Worm (Caenorhabditis elegans) whole organism, L2 larva: ENCODE results near the gene C09H10.5.

ENCODE experiments used
- C34F6.9 ChIP-seq: fragments of 150-350 bp; optimal IDR thresholded peaks from 2 replicates; lab custom pipeline; 2014; ENCODE audit warnings: missing biosample characterization, missing genetic modification characterization
- F13H6.1 ChIP-seq: sonication (generic microtip); optimal IDR thresholded peaks from 2 replicates; lab custom pipeline; 2016; ENCODE audit warnings: missing genetic modification characterization, missing compliant biosample characterization
- R02D3.7 ChIP-seq: fragments of 150-350 bp; optimal IDR thresholded peaks from 2 replicates; lab custom pipeline; 2014; ENCODE audit warnings: missing biosample characterization, missing genetic modification characterization
- Y55F3AM.14 ChIP-seq: fragments of 200-800 bp; sonication (Bioruptor generic); optimal IDR thresholded peaks from 2 replicates; lab custom pipeline; 2018; ENCODE audit warnings: mild to moderate bottlenecking, missing genetic modification characterization, missing compliant biosample characterization
- ZK546.5 ChIP-seq: sonication (generic microtip); optimal IDR thresholded peaks from 2 replicates; lab custom pipeline; 2017; ENCODE audit warnings: missing biosample characterization, missing genetic modification characterization
- aly-2 ChIP-seq: fragments of 150-350 bp; optimal IDR thresholded peaks from 2 replicates; lab custom pipeline; 2014; ENCODE audit warnings: missing biosample characterization, missing genetic modification characterization
- ama-1 ChIP-seq: fragments of 150-350 bp; optimal IDR thresholded peaks from 2 replicates; lab custom pipeline; 2018; ENCODE audit warnings: inconsistent platforms
- blmp-1 ChIP-seq: sonication (generic microtip); optimal IDR thresholded peaks from 2 replicates; lab custom pipeline; 2017; ENCODE audit warnings: missing genetic modification characterization, mild to moderate bottlenecking, missing compliant biosample characterization, antibody characterized with exemption, moderate library complexity; ENCODE audit not compliant: insufficient read depth
- ceh-82 ChIP-seq: fragments of 150-350 bp; optimal IDR thresholded peaks from 2 replicates; lab custom pipeline; 2014; ENCODE audit warnings: missing biosample characterization, missing genetic modification characterization
- crh-2 ChIP-seq: sonication (generic microtip); optimal IDR thresholded peaks from 2 replicates; lab custom pipeline; 2017; ENCODE audit warnings: missing biosample characterization, missing genetic modification characterization
- dmd-4 ChIP-seq: sonication (generic microtip); optimal IDR thresholded peaks from 2 replicates; lab custom pipeline; 2017; ENCODE audit warnings: missing biosample characterization, missing genetic modification characterization
- egl-27 ChIP-seq: sonication (generic microtip); optimal IDR thresholded peaks from 3 replicates; lab custom pipeline; 2017; ENCODE audit warnings: missing biosample characterization, missing genetic modification reagents, missing genetic modification characterization
- elt-1 ChIP-seq: fragments of 150-350 bp; optimal IDR thresholded peaks from 2 replicates; lab custom pipeline; 2014; ENCODE audit warnings: missing biosample characterization, missing genetic modification characterization
- elt-3 ChIP-seq: sonication (generic microtip); optimal IDR thresholded peaks from 2 replicates; lab custom pipeline; 2017; ENCODE audit warnings: missing biosample characterization, missing genetic modification characterization
- fos-1 ChIP-seq: fragments of 150-350 bp; optimal IDR thresholded peaks from 2 replicates; lab custom pipeline; 2014; ENCODE audit warnings: missing biosample characterization, missing genetic modification characterization
- gmeb-1 ChIP-seq: fragments of 150-350 bp; optimal IDR thresholded peaks from 2 replicates; lab custom pipeline; 2014; ENCODE audit warnings: missing biosample characterization, missing genetic modification characterization
- lin-11 ChIP-seq: fragments of 150-350 bp; sonication (generic microtip); optimal IDR thresholded peaks from 2 replicates; lab custom pipeline; 2014; ENCODE audit warnings: missing biosample characterization, missing genetic modification characterization, inconsistent platforms, mixed read lengths
- lin-13 ChIP-seq: fragments of 150-350 bp; optimal IDR thresholded peaks from 2 replicates; lab custom pipeline; 2014; ENCODE audit warnings: missing biosample characterization, missing genetic modification reagents, missing genetic modification characterization
- lin-39 ChIP-seq: fragments of 150-350 bp; optimal IDR thresholded peaks from 2 replicates; lab custom pipeline; 2014; ENCODE audit warnings: missing biosample characterization, missing genetic modification reagents, missing genetic modification characterization
- lsy-2 ChIP-seq, 2 experiments: fragments of 150-350 bp in 1 of 2; sonication (generic microtip) in 1 of 2; optimal IDR thresholded peaks; 2 replicates each; lab custom pipeline; 2014 to 2017; ENCODE audit warnings: missing biosample characterization in 2 of 2, missing genetic modification characterization in 2 of 2
- mdl-1 ChIP-seq, 2 experiments: fragments of 150-350 bp in 1 of 2; sonication (generic microtip) in 1 of 2; optimal IDR thresholded peaks; 2 replicates each; lab custom pipeline; 2017; ENCODE audit warnings: missing biosample characterization in 2 of 2, missing genetic modification characterization in 2 of 2
- nhr-10 ChIP-seq: sonication (generic microtip); optimal IDR thresholded peaks from 2 replicates; lab custom pipeline; 2017; ENCODE audit warnings: missing biosample characterization, missing genetic modification characterization
- nhr-11 ChIP-seq: fragments of 150-350 bp; optimal IDR thresholded peaks from 2 replicates; lab custom pipeline; 2014; ENCODE audit warnings: missing biosample characterization, missing genetic modification characterization
- nhr-12 ChIP-seq: fragments of 150-350 bp; optimal IDR thresholded peaks from 2 replicates; lab custom pipeline; 2014; ENCODE audit warnings: missing biosample characterization, missing genetic modification characterization
- nhr-129 ChIP-seq: fragments of 150-350 bp; optimal IDR thresholded peaks from 2 replicates; lab custom pipeline; 2014; ENCODE audit warnings: missing biosample characterization, missing genetic modification characterization
- nhr-21 ChIP-seq: fragments of 150-350 bp; optimal IDR thresholded peaks from 2 replicates; lab custom pipeline; 2014; ENCODE audit warnings: missing biosample characterization, missing genetic modification characterization
- nhr-23 ChIP-seq: fragments of 150-350 bp; optimal IDR thresholded peaks from 2 replicates; lab custom pipeline; 2014; ENCODE audit warnings: missing biosample characterization, missing genetic modification reagents, missing genetic modification characterization
- nhr-237 ChIP-seq: fragments of 150-350 bp; optimal IDR thresholded peaks from 2 replicates; lab custom pipeline; 2014; ENCODE audit warnings: missing biosample characterization, missing genetic modification characterization
- nhr-25 ChIP-seq: fragments of 150-350 bp; sonication (generic microtip); optimal IDR thresholded peaks from 3 replicates; lab custom pipeline; 2014; ENCODE audit warnings: missing biosample characterization, missing genetic modification characterization
- nhr-77 ChIP-seq: fragments of 150-350 bp; optimal IDR thresholded peaks from 2 replicates; lab custom pipeline; 2014; ENCODE audit warnings: missing biosample characterization, missing genetic modification characterization
- peb-1 ChIP-seq: fragments of 150-350 bp; optimal IDR thresholded peaks from 2 replicates; lab custom pipeline; 2014; ENCODE audit warnings: missing biosample characterization, missing genetic modification characterization
- sem-4 ChIP-seq: fragments of 150-350 bp; optimal IDR thresholded peaks from 2 replicates; lab custom pipeline; 2014; ENCODE audit warnings: missing biosample characterization, missing genetic modification reagents, missing genetic modification characterization
- skn-1 ChIP-seq: sonication (generic microtip); optimal IDR thresholded peaks from 2 replicates; lab custom pipeline; 2017; ENCODE audit warnings: missing biosample characterization, missing genetic modification characterization
- sma-3 ChIP-seq: sonication (generic microtip); optimal IDR thresholded peaks from 2 replicates; lab custom pipeline; 2016; ENCODE audit warnings: missing genetic modification reagents, missing genetic modification characterization, missing compliant biosample characterization
- sma-9 ChIP-seq, 2 experiments: fragments of 150-350 bp in 1 of 2; sonication (generic microtip) in 1 of 2; optimal IDR thresholded peaks; 2 replicates each; lab custom pipeline; 2014 to 2016; ENCODE audit warnings: missing genetic modification characterization in 2 of 2, mild to moderate bottlenecking in 1 of 2, missing biosample characterization in 1 of 2, missing compliant biosample characterization in 1 of 2, missing genetic modification reagents in 1 of 2, moderate library complexity in 1 of 2
- snpc-4 ChIP-seq: fragments of 150-350 bp; optimal IDR thresholded peaks from 2 replicates; lab custom pipeline; 2014; ENCODE audit warnings: missing biosample characterization, missing genetic modification characterization
- unc-39 ChIP-seq: fragments of 150-350 bp; optimal IDR thresholded peaks from 2 replicates; lab custom pipeline; 2014; ENCODE audit warnings: missing biosample characterization, missing genetic modification characterization
- unc-55 ChIP-seq: fragments of 150-350 bp; sonication (generic microtip); optimal IDR thresholded peaks from 3 replicates; lab custom pipeline; 2014; ENCODE audit warnings: missing biosample characterization, missing genetic modification reagents, missing genetic modification characterization
- zag-1 ChIP-seq: fragments of 150-350 bp; optimal IDR thresholded peaks from 2 replicates; lab custom pipeline; 2014; ENCODE audit warnings: missing biosample characterization, missing genetic modification characterization
- ztf-1 ChIP-seq: fragments of 200-800 bp; sonication (Bioruptor generic); conservative IDR thresholded peaks from 2 replicates; pipeline ENCODE4 v1.3.6; 2022; ENCODE audit warnings: missing genetic modification characterization, missing compliant biosample characterization
- ztf-11 ChIP-seq: sonication (generic microtip); optimal IDR thresholded peaks from 2 replicates; lab custom pipeline; 2017; ENCODE audit warnings: missing biosample characterization, missing genetic modification characterization
- ztf-4 ChIP-seq: fragments of 150-350 bp; optimal IDR thresholded peaks from 2 replicates; lab custom pipeline; 2014; ENCODE audit warnings: missing biosample characterization, missing genetic modification characterization

C09H10.5 gene

DNA sequence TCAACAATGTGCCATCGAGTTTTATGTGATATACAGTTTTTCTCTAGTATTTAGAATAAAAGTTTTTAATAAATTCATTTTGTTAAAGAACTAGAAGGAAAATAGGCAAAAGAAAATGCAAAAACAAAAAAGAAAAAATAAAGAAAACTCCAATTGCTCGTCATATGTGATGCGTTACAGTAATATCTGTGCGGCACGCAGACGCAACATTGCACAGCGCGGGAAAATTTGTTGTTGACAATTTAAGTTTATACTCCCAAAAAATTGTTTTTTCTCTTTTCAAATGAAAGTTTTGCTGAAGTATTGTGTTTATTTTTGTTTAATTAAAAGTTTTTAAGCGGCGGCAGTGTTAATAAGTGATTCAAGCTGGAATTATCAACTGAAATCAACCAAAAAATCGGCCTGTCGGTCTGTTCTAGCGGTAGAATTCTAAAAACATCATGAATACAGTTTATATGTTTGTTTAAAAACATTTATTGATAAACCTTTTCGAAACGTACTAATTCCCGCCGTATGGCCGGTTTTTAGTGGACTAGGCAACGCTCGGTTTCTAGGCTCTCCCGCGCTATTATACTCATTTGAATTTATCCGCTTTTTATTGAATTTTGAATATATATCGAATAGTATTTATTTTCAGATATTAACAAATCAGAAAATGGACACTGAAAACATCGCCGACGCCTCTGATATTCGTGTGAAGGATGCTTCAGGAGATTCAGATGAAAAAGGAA is 2.6 kb upstream of the C09H10.5 start, which contains the start of gene nasp-1:
Gene nasp-1 (plus strand): TSS at position 632 of the 731 bp plus-strand sequence.
- TF ChIP-seq peb-1 (tag; lab: Kevin White, UChicago) = no peak
- no peak for TF ChIP-seq ZK546.5 (tag; lab: Kevin White, UChicago)
- TF ChIP-seq nhr-12 = no peak
- no peak for TF ChIP-seq unc-39 (tag; lab: Kevin White, UChicago)
- TF ChIP-seq elt-3 (tag; lab: Kevin White, UChicago) = no peak
- peak in 1 of 2 experiments; percentile 73 for TF ChIP-seq lsy-2 (tag; optimal IDR thresholded peaks at IDR 0.05; lab: Kevin White, UChicago)
- TF ChIP-seq Y55F3AM.14 (GFP tag; lab: Kevin White, UChicago) = no peak
- TF ChIP-seq ztf-4 (tag; lab: Kevin White, UChicago) = no peak

DNA sequence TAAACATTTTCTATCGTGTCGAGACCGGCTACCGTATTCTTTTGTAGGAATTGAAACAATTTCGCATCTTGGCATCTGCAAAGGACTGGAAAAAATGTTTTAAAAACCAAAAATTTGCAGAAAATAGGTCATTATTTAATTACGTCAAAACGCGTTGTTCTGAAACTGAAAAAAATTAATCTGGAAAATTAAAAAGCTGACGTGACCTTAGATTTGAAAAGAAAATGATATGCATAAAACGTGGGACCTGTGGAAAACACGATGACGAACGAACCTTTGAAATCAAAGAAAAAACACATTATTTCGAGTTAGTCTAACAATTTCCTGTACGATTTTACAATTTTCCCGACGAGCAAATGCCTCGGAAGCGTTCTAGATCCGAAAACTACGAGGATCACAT is 605 bp upstream of the C09H10.5 start, which contains the start of gene C09H10.9:
Gene C09H10.9 (plus strand): TSS at position 301 of the 400 bp plus-strand sequence.
- TF ChIP-seq elt-1 (tag; lab: Kevin White, UChicago) = no peak
- TF ChIP-seq ZK546.5 (tag; lab: Kevin White, UChicago) = no peak
- TF ChIP-seq nhr-11 (tag; lab: Kevin White, UChicago) = no peak
- TF ChIP-seq fos-1 (tag; lab: Kevin White, UChicago) = no peak
- no peak for TF ChIP-seq crh-2 (tag; lab: Kevin White, UChicago)
- no peak for TF ChIP-seq sem-4 (tag; lab: Kevin White, UChicago)
- no peak for TF ChIP-seq lin-13 (GFP tag; lab: Kevin White, UChicago)
- TF ChIP-seq ceh-82 (tag; lab: Kevin White, UChicago) = no peak
- no peak for TF ChIP-seq nhr-237
- no peak for TF ChIP-seq nhr-25 (tag; lab: Kevin White, UChicago)
- TF ChIP-seq C34F6.9 = no peak
- TF ChIP-seq mdl-1 (tag; optimal IDR thresholded peaks at IDR 0.05; lab: Kevin White, UChicago) = no peak
- TF ChIP-seq sma-3 (GFP tag; lab: Kevin White, UChicago) = no peak
- TF ChIP-seq R02D3.7 (tag; lab: Kevin White, UChicago) = no peak
- no peak for TF ChIP-seq ztf-11 (tag; lab: Kevin White, UChicago)
- no peak for TF ChIP-seq unc-39 (tag; lab: Kevin White, UChicago)
- TF ChIP-seq gmeb-1 (tag; lab: Kevin White, UChicago) = no peak
- TF ChIP-seq aly-2 = no peak

ce11 chrII:11103052-11103451 is 505 bp downstream of the C09H10.5 start:
- no peak for TF ChIP-seq nhr-10 (tag; lab: Kevin White, UChicago)
- TF ChIP-seq lsy-2 (tag; optimal IDR thresholded peaks at IDR 0.05; lab: Kevin White, UChicago) = peak; percentile 52 to 82
- peak; percentile 51 for TF ChIP-seq lin-13 (GFP tag; lab: Kevin White, UChicago)
- no peak for TF ChIP-seq dmd-4 (tag; lab: Kevin White, UChicago)
- no peak for TF ChIP-seq nhr-23 (tag; lab: Kevin White, UChicago)
- TF ChIP-seq gmeb-1 (tag; lab: Kevin White, UChicago) = peak; percentile 59
- no peak for TF ChIP-seq nhr-21 (tag; lab: Kevin White, UChicago)
- no peak for TF ChIP-seq ama-1 (lab: Kevin White, UChicago)
- TF ChIP-seq ztf-1 = no peak
- TF ChIP-seq mdl-1 (tag; optimal IDR thresholded peaks at IDR 0.05; lab: Kevin White, UChicago) = peak in 1 of 2 experiments; percentile 4
- peak; percentile 75 for TF ChIP-seq crh-2 (tag; lab: Kevin White, UChicago)
- peak; percentile 45 for TF ChIP-seq F13H6.1 (tag; lab: Kevin White, UChicago)
- no peak for TF ChIP-seq Y55F3AM.14 (GFP tag; lab: Kevin White, UChicago)
- TF ChIP-seq fos-1 (tag; lab: Kevin White, UChicago) = peak; percentile 37
- TF ChIP-seq snpc-4 (tag; lab: Kevin White, UChicago) = peak; percentile 8
- no peak for TF ChIP-seq zag-1 (tag; lab: Kevin White, UChicago)
- TF ChIP-seq nhr-129 (tag; lab: Kevin White, UChicago) = peak; percentile 89
- TF ChIP-seq elt-1 (tag; lab: Kevin White, UChicago) = no peak
- TF ChIP-seq C34F6.9 = peak; percentile 91
- TF ChIP-seq elt-3 (tag; lab: Kevin White, UChicago) = no peak
- no peak for TF ChIP-seq sem-4 (tag; lab: Kevin White, UChicago)
- TF ChIP-seq nhr-11 (tag; lab: Kevin White, UChicago) = no peak
- peak; percentile 20 for TF ChIP-seq nhr-25 (tag; lab: Kevin White, UChicago)
- no peak for TF ChIP-seq R02D3.7 (tag; lab: Kevin White, UChicago)
- no peak for TF ChIP-seq ztf-4 (tag; lab: Kevin White, UChicago)
- peak; percentile 80 for TF ChIP-seq unc-55
- TF ChIP-seq nhr-77 (tag; lab: Kevin White, UChicago) = no peak
- TF ChIP-seq aly-2 = no peak
- no peak for TF ChIP-seq blmp-1 (tag; lab: Kevin White, UChicago)
- no peak for TF ChIP-seq egl-27
- TF ChIP-seq lin-39 (tag; lab: Kevin White, UChicago) = no peak
- no peak for TF ChIP-seq nhr-12
- peak; percentile 50 for TF ChIP-seq sma-9 (GFP tag; optimal IDR thresholded peaks at IDR 0.05; lab: Kevin White, UChicago)
- no peak for TF ChIP-seq sma-9 (tag; optimal IDR thresholded peaks at IDR 0.05; lab: Kevin White, UChicago)
- TF ChIP-seq sma-3 (GFP tag; lab: Kevin White, UChicago) = peak; percentile 29
- no peak for TF ChIP-seq skn-1 (tag; lab: Kevin White, UChicago)
- TF ChIP-seq lin-11 (tag; lab: Kevin White, UChicago) = peak; percentile 68
- no peak for TF ChIP-seq unc-39 (tag; lab: Kevin White, UChicago)
- TF ChIP-seq peb-1 (tag; lab: Kevin White, UChicago) = no peak
